Worm (Caenorhabditis elegans) whole organism, late embryonic: Measurements from ENCODE around the gene nlp-18.

Source experiments
- C08G9.2 ChIP-seq: sonication (generic microtip); optimal IDR thresholded peaks from 2 replicates; lab custom pipeline; 2016; ENCODE audit warnings: mild to moderate bottlenecking, missing genetic modification characterization, moderate library complexity, missing compliant biosample characterization
- C38D4.7 ChIP-seq: fragments of 200-800 bp; sonication (Bioruptor generic); optimal IDR thresholded peaks from 2 replicates; lab custom pipeline; 2018; ENCODE audit warnings: mild to moderate bottlenecking, missing genetic modification characterization, moderate library complexity, missing compliant biosample characterization
- F13H6.1 ChIP-seq: sonication (generic microtip); optimal IDR thresholded peaks from 2 replicates; lab custom pipeline; 2016; ENCODE audit warnings: missing genetic modification characterization, missing compliant biosample characterization
- K02D7.2 ChIP-seq: sonication (generic microtip); optimal IDR thresholded peaks from 2 replicates; lab custom pipeline; 2017; ENCODE audit warnings: mild to moderate bottlenecking, missing genetic modification characterization, missing compliant biosample characterization
- K09A11.1 ChIP-seq: sonication (generic microtip); optimal IDR thresholded peaks from 2 replicates; lab custom pipeline; 2017; ENCODE audit warnings: antibody characterized with exemption, mild to moderate bottlenecking, missing genetic modification characterization, missing compliant biosample characterization; ENCODE audit not compliant: insufficient read depth
- ama-1 ChIP-seq: fragments of 150-350 bp; optimal IDR thresholded peaks from 2 replicates; lab custom pipeline; 2014
- ceh-14 ChIP-seq: sonication (generic microtip); optimal IDR thresholded peaks from 2 replicates; lab custom pipeline; 2016; ENCODE audit warnings: missing genotype, missing genetic modification characterization, missing compliant biosample characterization
- ceh-19 ChIP-seq: fragments of 200-800 bp; sonication (Bioruptor generic); optimal IDR thresholded peaks from 2 replicates; lab custom pipeline; 2018; ENCODE audit warnings: mild to moderate bottlenecking, missing genetic modification characterization, missing compliant biosample characterization
- ceh-22 ChIP-seq: sonication (generic microtip); optimal IDR thresholded peaks from 2 replicates; lab custom pipeline; 2017; ENCODE audit warnings: missing biosample characterization, missing genetic modification characterization
- ceh-24 ChIP-seq: sonication (generic microtip); optimal IDR thresholded peaks from 2 replicates; lab custom pipeline; 2016; ENCODE audit warnings: mild to moderate bottlenecking, missing genetic modification characterization, missing compliant biosample characterization
- ceh-31 ChIP-seq: sonication (generic microtip); optimal IDR thresholded peaks from 2 replicates; lab custom pipeline; 2016; ENCODE audit warnings: missing genetic modification characterization, missing compliant biosample characterization
- ceh-9 ChIP-seq: sonication (generic microtip); optimal IDR thresholded peaks from 2 replicates; lab custom pipeline; 2016; ENCODE audit warnings: mild to moderate bottlenecking, missing genetic modification characterization, inconsistent platforms, missing compliant biosample characterization
- che-1 ChIP-seq: sonication (generic microtip); optimal IDR thresholded peaks from 2 replicates; lab custom pipeline; 2016; ENCODE audit warnings: mild to moderate bottlenecking, missing genetic modification characterization, missing compliant biosample characterization
- elt-2 ChIP-seq: sonication (generic microtip); optimal IDR thresholded peaks from 2 replicates; lab custom pipeline; 2016; ENCODE audit warnings: missing genetic modification reagents, missing genetic modification characterization, missing compliant biosample characterization
- elt-4 ChIP-seq: sonication (generic microtip); optimal IDR thresholded peaks from 2 replicates; lab custom pipeline; 2016; ENCODE audit warnings: missing genetic modification characterization, missing compliant biosample characterization
- eyg-1 ChIP-seq: sonication (generic microtip); optimal IDR thresholded peaks from 2 replicates; lab custom pipeline; 2016; ENCODE audit warnings: missing genotype, missing genetic modification characterization, missing compliant biosample characterization
- hlh-13 ChIP-seq: fragments of 200-800 bp; sonication (Bioruptor generic); optimal IDR thresholded peaks from 2 replicates; lab custom pipeline; 2018; ENCODE audit warnings: mild to moderate bottlenecking, missing genetic modification characterization, missing compliant biosample characterization
- hlh-15 ChIP-seq: sonication (generic microtip); optimal IDR thresholded peaks from 2 replicates; lab custom pipeline; 2016; ENCODE audit warnings: missing genetic modification characterization, missing compliant biosample characterization
- hlh-30 ChIP-seq: sonication (generic microtip); optimal IDR thresholded peaks from 2 replicates; lab custom pipeline; 2017; ENCODE audit warnings: antibody characterized with exemption, missing genetic modification characterization, missing compliant biosample characterization; ENCODE audit not compliant: insufficient read depth
- madf-2 ChIP-seq: sonication (generic microtip); optimal IDR thresholded peaks from 2 replicates; lab custom pipeline; 2017; ENCODE audit warnings: missing genetic modification characterization, missing compliant biosample characterization
- mec-3 ChIP-seq: sonication (generic microtip); optimal IDR thresholded peaks from 2 replicates; lab custom pipeline; 2016; ENCODE audit warnings: borderline replicate concordance, missing genetic modification characterization, missing compliant biosample characterization
- nhr-11 ChIP-seq: fragments of 150-350 bp; optimal IDR thresholded peaks from 2 replicates; lab custom pipeline; 2014; ENCODE audit warnings: missing biosample characterization, missing genetic modification characterization
- nhr-232 ChIP-seq: sonication (generic microtip); optimal IDR thresholded peaks from 2 replicates; lab custom pipeline; 2016; ENCODE audit warnings: missing genetic modification characterization, missing compliant biosample characterization
- odd-2 ChIP-seq: sonication (generic microtip); optimal IDR thresholded peaks from 2 replicates; lab custom pipeline; 2017; ENCODE audit warnings: antibody characterized with exemption, mild to moderate bottlenecking, missing genetic modification characterization, missing compliant biosample characterization
- pha-2 ChIP-seq: sonication (generic microtip); optimal IDR thresholded peaks from 2 replicates; lab custom pipeline; 2017; ENCODE audit warnings: mild to moderate bottlenecking, missing genetic modification characterization, missing compliant biosample characterization
- pqm-1 ChIP-seq: sonication (generic microtip); optimal IDR thresholded peaks from 2 replicates; lab custom pipeline; 2016; ENCODE audit warnings: missing genetic modification characterization, missing compliant biosample characterization
- ref-2 ChIP-seq: sonication (generic microtip); optimal IDR thresholded peaks from 2 replicates; lab custom pipeline; 2016; ENCODE audit warnings: missing genetic modification characterization, missing compliant biosample characterization
- rnt-1 ChIP-seq: sonication (generic microtip); optimal IDR thresholded peaks from 2 replicates; lab custom pipeline; 2016; ENCODE audit warnings: missing genetic modification characterization, missing compliant biosample characterization
- syd-9 ChIP-seq: sonication (generic microtip); optimal IDR thresholded peaks from 2 replicates; lab custom pipeline; 2016; ENCODE audit warnings: mild to moderate bottlenecking, missing genetic modification characterization, moderate library complexity, missing compliant biosample characterization
- ttx-3 ChIP-seq: sonication (generic microtip); optimal IDR thresholded peaks from 2 replicates; lab custom pipeline; 2016; ENCODE audit warnings: missing genetic modification reagents, missing genetic modification characterization, missing compliant biosample characterization
- unc-42 ChIP-seq: sonication (generic microtip); optimal IDR thresholded peaks from 2 replicates; lab custom pipeline; 2016; ENCODE audit warnings: missing genotype, missing genetic modification characterization, missing compliant biosample characterization
- unc-55 ChIP-seq: sonication (generic microtip); optimal IDR thresholded peaks from 2 replicates; lab custom pipeline; 2017; ENCODE audit warnings: missing biosample characterization, missing genetic modification reagents, missing genetic modification characterization
- zip-5 ChIP-seq: sonication (generic microtip); optimal IDR thresholded peaks from 2 replicates; lab custom pipeline; 2016; ENCODE audit warnings: missing genetic modification characterization, missing compliant biosample characterization

Gene nlp-18

ce11 chrII:11030297-11030696 lies at the start of gene nlp-18:
TSS of gene nlp-18 (minus strand) at chrII:11030397.
- no peak for TF ChIP-seq odd-2
- no peak for TF ChIP-seq ama-1 (lab: Kevin White, UChicago)
- TF ChIP-seq ttx-3 (tag; lab: Kevin White, UChicago), result no peak
- no peak for TF ChIP-seq ceh-19 (GFP tag; lab: Kevin White, UChicago)
- no peak for TF ChIP-seq nhr-232 (tag; lab: Kevin White, UChicago)

DNA sequence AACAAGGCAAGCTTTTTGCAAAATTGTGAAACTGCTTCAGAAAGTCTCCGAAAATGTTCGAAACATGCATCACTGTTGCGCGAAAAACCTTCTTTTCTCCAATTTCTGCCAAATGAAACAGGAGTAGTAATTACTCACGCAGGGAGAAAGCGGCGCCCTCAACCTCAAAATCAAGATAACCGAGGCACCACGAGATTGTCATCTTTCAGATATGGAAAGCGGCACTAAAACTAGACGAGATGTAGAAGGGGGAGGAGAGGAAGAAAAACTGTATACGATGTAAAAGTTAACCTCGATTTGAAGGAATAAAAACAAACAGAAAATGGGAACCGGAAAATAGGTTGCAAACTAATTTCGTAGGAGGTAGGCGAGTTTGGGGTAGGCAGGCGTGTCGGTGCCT lies 46.4 kb upstream of the nlp-18 start:
- no peak for TF ChIP-seq pha-2
- peak; percentile 30 for TF ChIP-seq rnt-1 (tag; lab: Kevin White, UChicago)
- TF ChIP-seq madf-2, result no peak
- TF ChIP-seq zip-5, result no peak
- no peak for TF ChIP-seq C08G9.2 (tag; lab: Kevin White, UChicago)

DNA sequence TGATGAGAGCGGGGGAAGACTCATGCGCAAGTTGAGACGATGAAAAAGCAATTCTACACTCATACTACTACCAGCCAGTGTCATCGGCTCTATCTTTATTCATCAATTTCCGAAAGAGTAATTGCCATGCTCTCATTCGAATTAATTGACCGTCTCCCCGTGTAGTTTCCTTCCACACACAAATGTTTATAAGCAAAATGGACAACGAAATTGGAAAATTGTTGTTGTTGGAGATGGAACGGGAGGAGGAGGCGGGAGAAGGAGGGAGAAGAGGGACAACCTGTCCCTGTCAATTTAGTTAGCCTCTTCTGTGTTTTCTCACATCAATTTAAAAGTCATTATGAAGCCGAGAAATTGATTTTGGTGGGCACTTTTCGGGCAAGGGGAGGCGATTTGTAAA lies 42.4 kb upstream of the nlp-18 start:
- TF ChIP-seq hlh-13 (GFP tag; lab: Kevin White, UChicago) (no peak), unc-42 (tag; lab: Kevin White, UChicago) (peak; percentile 54), ceh-14 (tag; lab: Kevin White, UChicago) (peak; percentile 16), ceh-31 (peak; percentile 2), unc-55 (GFP tag; lab: Kevin White, UChicago) (peak; percentile 0)

- TF ChIP-seq ref-2 (tag; lab: Kevin White, UChicago) (peak; percentile 20), mec-3 (no peak)
Observed at ce11 chrII:11064191-11064695, 34.0 kb upstream of the nlp-18 start.

DNA sequence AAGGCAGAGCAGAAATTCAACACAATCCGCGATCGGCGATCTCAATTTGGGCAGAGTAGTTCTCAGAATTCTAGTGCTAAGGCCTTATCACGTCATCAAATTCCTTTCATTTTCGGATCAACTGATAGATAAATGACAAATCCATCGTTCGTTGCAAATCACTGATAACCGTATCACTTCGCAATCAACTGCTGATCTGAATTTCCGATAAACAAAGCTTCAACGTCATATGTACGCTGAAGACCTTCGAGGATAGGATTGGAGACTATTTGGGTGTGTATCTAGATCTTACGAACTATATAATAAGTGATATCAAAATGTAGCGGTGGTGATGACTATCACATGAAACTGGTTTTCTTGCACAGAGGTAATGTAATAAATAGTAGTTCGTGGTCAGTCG lies 27.1 kb upstream of the nlp-18 start:
- no peak for TF ChIP-seq syd-9 (tag; lab: Kevin White, UChicago)
- TF ChIP-seq pqm-1 (tag; lab: Kevin White, UChicago), result no peak
- no peak for TF ChIP-seq F13H6.1 (tag; lab: Kevin White, UChicago)
- no peak for TF ChIP-seq C38D4.7 (GFP tag; lab: Kevin White, UChicago)
- no peak for TF ChIP-seq che-1 (tag; lab: Kevin White, UChicago)
- TF ChIP-seq ceh-14 (tag; lab: Kevin White, UChicago), result no peak
- TF ChIP-seq elt-4 (tag; lab: Kevin White, UChicago), result no peak
- TF ChIP-seq ceh-24, result no peak
- TF ChIP-seq hlh-15 (tag; lab: Kevin White, UChicago), result no peak

- TF ChIP-seq ttx-3 (tag; lab: Kevin White, UChicago) (no peak), K02D7.2 (tag; lab: Kevin White, UChicago) (no peak), ceh-14 (tag; lab: Kevin White, UChicago) (no peak), pha-2 (no peak), nhr-11 (no peak), elt-2 (no peak), K09A11.1 (tag; lab: Kevin White, UChicago) (no peak), ceh-9 (tag; lab: Kevin White, UChicago) (no peak), eyg-1 (tag; lab: Kevin White, UChicago) (no peak), hlh-30 (tag; lab: Kevin White, UChicago) (no peak), ceh-22 (no peak)
Observed at ce11 chrII:11055223-11055622, 25.0 kb upstream of the nlp-18 start, which contains the start of gene F45E10.2. TSS of gene F45E10.2 (minus strand) at chrII:11055323.
